Worm (Caenorhabditis elegans) whole organism, late embryonic: ENCODE results near the gene T21H3.5.

Experiments
- C08G9.2 ChIP-seq: sonication (generic microtip); optimal IDR thresholded peaks from 2 replicates; lab custom pipeline; 2016; ENCODE audit warnings: mild to moderate bottlenecking, missing genetic modification characterization, moderate library complexity, missing compliant biosample characterization
- C38D4.7 ChIP-seq: fragments of 200-800 bp; sonication (Bioruptor generic); optimal IDR thresholded peaks from 2 replicates; lab custom pipeline; 2018; ENCODE audit warnings: mild to moderate bottlenecking, missing genetic modification characterization, moderate library complexity, missing compliant biosample characterization
- F13H6.1 ChIP-seq: sonication (generic microtip); optimal IDR thresholded peaks from 2 replicates; lab custom pipeline; 2016; ENCODE audit warnings: missing genetic modification characterization, missing compliant biosample characterization
- K02D7.2 ChIP-seq: sonication (generic microtip); optimal IDR thresholded peaks from 2 replicates; lab custom pipeline; 2017; ENCODE audit warnings: mild to moderate bottlenecking, missing genetic modification characterization, missing compliant biosample characterization
- K09A11.1 ChIP-seq: sonication (generic microtip); optimal IDR thresholded peaks from 2 replicates; lab custom pipeline; 2017; ENCODE audit warnings: antibody characterized with exemption, mild to moderate bottlenecking, missing genetic modification characterization, missing compliant biosample characterization; ENCODE audit not compliant: insufficient read depth
- T23F11.4 ChIP-seq: fragments of 200-800 bp; sonication (Bioruptor generic); optimal IDR thresholded peaks from 2 replicates; lab custom pipeline; 2018; ENCODE audit warnings: mild to moderate bottlenecking, missing genetic modification characterization, missing compliant biosample characterization
- ahr-1 ChIP-seq: sonication (generic microtip); optimal IDR thresholded peaks from 2 replicates; lab custom pipeline; 2016; ENCODE audit warnings: missing genetic modification characterization, missing compliant biosample characterization
- ama-1 ChIP-seq: fragments of 150-350 bp; optimal IDR thresholded peaks from 2 replicates; lab custom pipeline; 2014
- ceh-14 ChIP-seq: sonication (generic microtip); optimal IDR thresholded peaks from 2 replicates; lab custom pipeline; 2016; ENCODE audit warnings: missing genotype, missing genetic modification characterization, missing compliant biosample characterization
- ceh-19 ChIP-seq: fragments of 200-800 bp; sonication (Bioruptor generic); optimal IDR thresholded peaks from 2 replicates; lab custom pipeline; 2018; ENCODE audit warnings: mild to moderate bottlenecking, missing genetic modification characterization, missing compliant biosample characterization
- ceh-2 ChIP-seq: sonication (generic microtip); optimal IDR thresholded peaks from 2 replicates; lab custom pipeline; 2016; ENCODE audit warnings: missing genotype, missing genetic modification characterization, missing compliant biosample characterization
- ceh-30 ChIP-seq: fragments of 150-350 bp; optimal IDR thresholded peaks from 2 replicates; lab custom pipeline; 2014; ENCODE audit warnings: missing biosample characterization, missing genetic modification characterization
- ceh-48 ChIP-seq: sonication (generic microtip); optimal IDR thresholded peaks from 2 replicates; lab custom pipeline; 2016; ENCODE audit warnings: missing genetic modification characterization, inconsistent platforms, missing compliant biosample characterization
- ceh-6 ChIP-seq: fragments of 200-800 bp; sonication (Bioruptor generic); optimal IDR thresholded peaks from 2 replicates; lab custom pipeline; 2018; ENCODE audit warnings: mild to moderate bottlenecking, missing genetic modification characterization, missing compliant biosample characterization
- che-1 ChIP-seq: sonication (generic microtip); optimal IDR thresholded peaks from 2 replicates; lab custom pipeline; 2016; ENCODE audit warnings: mild to moderate bottlenecking, missing genetic modification characterization, missing compliant biosample characterization
- dmd-4 ChIP-seq: sonication (generic microtip); optimal IDR thresholded peaks from 2 replicates; lab custom pipeline; 2016; ENCODE audit warnings: borderline replicate concordance, missing genetic modification characterization, missing compliant biosample characterization
- elt-2 ChIP-seq: sonication (generic microtip); optimal IDR thresholded peaks from 2 replicates; lab custom pipeline; 2016; ENCODE audit warnings: missing genetic modification reagents, missing genetic modification characterization, missing compliant biosample characterization
- elt-4 ChIP-seq: sonication (generic microtip); optimal IDR thresholded peaks from 2 replicates; lab custom pipeline; 2016; ENCODE audit warnings: missing genetic modification characterization, missing compliant biosample characterization
- ets-4 ChIP-seq: sonication (generic microtip); optimal IDR thresholded peaks from 2 replicates; lab custom pipeline; 2016; ENCODE audit warnings: missing genetic modification characterization, missing compliant biosample characterization
- eyg-1 ChIP-seq: sonication (generic microtip); optimal IDR thresholded peaks from 2 replicates; lab custom pipeline; 2016; ENCODE audit warnings: missing genotype, missing genetic modification characterization, missing compliant biosample characterization
- fax-1 ChIP-seq: sonication (generic microtip); optimal IDR thresholded peaks from 2 replicates; lab custom pipeline; 2016; ENCODE audit warnings: missing genotype, missing genetic modification characterization, missing compliant biosample characterization
- fkh-10 ChIP-seq: fragments of 150-350 bp; optimal IDR thresholded peaks from 2 replicates; lab custom pipeline; 2014; ENCODE audit warnings: missing biosample characterization, missing genetic modification reagents, missing genetic modification characterization
- fkh-6 ChIP-seq: sonication (generic microtip); optimal IDR thresholded peaks from 2 replicates; lab custom pipeline; 2016; ENCODE audit warnings: missing genetic modification characterization, missing compliant biosample characterization
- hlh-30 ChIP-seq: sonication (generic microtip); optimal IDR thresholded peaks from 2 replicates; lab custom pipeline; 2017; ENCODE audit warnings: antibody characterized with exemption, missing genetic modification characterization, missing compliant biosample characterization; ENCODE audit not compliant: insufficient read depth
- hlh-8 ChIP-seq: sonication (generic microtip); optimal IDR thresholded peaks from 2 replicates; lab custom pipeline; 2016; ENCODE audit warnings: missing genotype, missing genetic modification characterization, missing compliant biosample characterization
- lim-6 ChIP-seq: sonication (generic microtip); optimal IDR thresholded peaks from 2 replicates; lab custom pipeline; 2016; ENCODE audit warnings: missing genetic modification characterization, missing compliant biosample characterization
- lin-11 ChIP-seq: fragments of 200-800 bp; sonication (Bioruptor generic); optimal IDR thresholded peaks from 2 replicates; lab custom pipeline; 2018; ENCODE audit warnings: mild to moderate bottlenecking, missing genetic modification characterization, missing compliant biosample characterization
- madf-2 ChIP-seq: sonication (generic microtip); optimal IDR thresholded peaks from 2 replicates; lab custom pipeline; 2017; ENCODE audit warnings: missing genetic modification characterization, missing compliant biosample characterization
- mec-3 ChIP-seq: sonication (generic microtip); optimal IDR thresholded peaks from 2 replicates; lab custom pipeline; 2016; ENCODE audit warnings: borderline replicate concordance, missing genetic modification characterization, missing compliant biosample characterization
- nfya-1 ChIP-seq: sonication (generic microtip); optimal IDR thresholded peaks from 2 replicates; lab custom pipeline; 2017; ENCODE audit warnings: missing genetic modification characterization, mild to moderate bottlenecking, missing compliant biosample characterization, antibody characterized with exemption, moderate library complexity
- npax-4 ChIP-seq: sonication (generic microtip); optimal IDR thresholded peaks from 2 replicates; lab custom pipeline; 2016; ENCODE audit warnings: missing genetic modification characterization, missing compliant biosample characterization
- pax-1 ChIP-seq: fragments of 150-350 bp; optimal IDR thresholded peaks from 2 replicates; lab custom pipeline; 2014; ENCODE audit warnings: missing biosample characterization, missing genetic modification characterization
- pha-2 ChIP-seq: sonication (generic microtip); optimal IDR thresholded peaks from 2 replicates; lab custom pipeline; 2017; ENCODE audit warnings: mild to moderate bottlenecking, missing genetic modification characterization, missing compliant biosample characterization
- pha-4 ChIP-seq: fragments of 150-350 bp; optimal IDR thresholded peaks from 2 replicates; lab custom pipeline; 2018; ENCODE audit warnings: missing biosample characterization, missing genetic modification reagents, missing genetic modification characterization
- pros-1 ChIP-seq: fragments of 150-350 bp; optimal IDR thresholded peaks from 2 replicates; lab custom pipeline; 2014; ENCODE audit warnings: missing biosample characterization, missing genetic modification reagents, missing genetic modification characterization
- sdc-2 ChIP-seq: sonication (generic microtip); optimal IDR thresholded peaks from 2 replicates; lab custom pipeline; 2016; ENCODE audit warnings: missing genotype, missing genetic modification characterization, missing compliant biosample characterization
- sox-2 ChIP-seq: fragments of 200-800 bp; sonication (Bioruptor generic); IDR thresholded peaks from 2 replicates; pipeline ENCODE4 v1.3.6; 2022; ENCODE audit warnings: missing genetic modification reagents, missing genetic modification characterization, missing compliant biosample characterization
- syd-9 ChIP-seq: sonication (generic microtip); optimal IDR thresholded peaks from 2 replicates; lab custom pipeline; 2016; ENCODE audit warnings: mild to moderate bottlenecking, missing genetic modification characterization, moderate library complexity, missing compliant biosample characterization
- tbx-2 ChIP-seq: sonication (generic microtip); optimal IDR thresholded peaks from 2 replicates; lab custom pipeline; 2016; ENCODE audit warnings: missing genetic modification characterization, missing compliant biosample characterization
- tbx-7 ChIP-seq: sonication (generic microtip); optimal IDR thresholded peaks from 2 replicates; lab custom pipeline; 2016; ENCODE audit warnings: missing genotype, missing genetic modification characterization, missing compliant biosample characterization
- ttx-3 ChIP-seq: sonication (generic microtip); optimal IDR thresholded peaks from 2 replicates; lab custom pipeline; 2016; ENCODE audit warnings: missing genetic modification reagents, missing genetic modification characterization, missing compliant biosample characterization
- unc-3 ChIP-seq, 2 experiments: fragments of 200-800 bp in 1 of 2; sonication (Bioruptor generic) in 1 of 2; sonication (generic microtip) in 1 of 2; conservative IDR thresholded peaks in 1 of 2; optimal IDR thresholded peaks in 1 of 2; 2 replicates each; pipeline versions ENCODE4 v1.3.6 to Lab custom; 2016 to 2022; ENCODE audit warnings: missing compliant biosample characterization in 2 of 2, missing genetic modification characterization in 2 of 2, missing genetic modification reagents in 1 of 2
- unc-42 ChIP-seq: sonication (generic microtip); optimal IDR thresholded peaks from 2 replicates; lab custom pipeline; 2016; ENCODE audit warnings: missing genotype, missing genetic modification characterization, missing compliant biosample characterization
- unc-55 ChIP-seq: sonication (generic microtip); optimal IDR thresholded peaks from 2 replicates; lab custom pipeline; 2017; ENCODE audit warnings: missing biosample characterization, missing genetic modification reagents, missing genetic modification characterization
- zip-5 ChIP-seq: sonication (generic microtip); optimal IDR thresholded peaks from 2 replicates; lab custom pipeline; 2016; ENCODE audit warnings: missing genetic modification characterization, missing compliant biosample characterization
- ztf-16 ChIP-seq: sonication (generic microtip); optimal IDR thresholded peaks from 2 replicates; lab custom pipeline; 2017; ENCODE audit warnings: missing genetic modification characterization, missing compliant biosample characterization

The T21H3.5 gene

ce11 chrV:1164196-1164691 lies at the start of gene T21H3.5:
TSS of gene T21H3.5 (minus strand) at chrV:1164293.
- TF ChIP-seq ceh-19 (GFP tag; lab: Kevin White, UChicago) = no peak
- TF ChIP-seq unc-42 (tag; lab: Kevin White, UChicago) = no peak
- no peak for TF ChIP-seq pha-2 (tag; lab: Kevin White, UChicago)
- no peak for TF ChIP-seq pha-4
- no peak for TF ChIP-seq C08G9.2 (tag; lab: Kevin White, UChicago)
- no peak for TF ChIP-seq ahr-1
- no peak for TF ChIP-seq syd-9 (tag; lab: Kevin White, UChicago)
- TF ChIP-seq tbx-2 = no peak
- TF ChIP-seq fax-1 (tag; lab: Kevin White, UChicago) = no peak
- TF ChIP-seq ceh-30 (tag; lab: Kevin White, UChicago) = no peak
- TF ChIP-seq ceh-48 (tag; lab: Kevin White, UChicago) = no peak
- TF ChIP-seq C38D4.7 (GFP tag; lab: Kevin White, UChicago) = no peak
- no peak for TF ChIP-seq tbx-7 (tag; lab: Kevin White, UChicago)
- TF ChIP-seq unc-3 (GFP tag; conservative IDR thresholded peaks at IDR 0.05; lab: Robert Waterston, UW) = no peak
- TF ChIP-seq unc-3 (tag; optimal IDR thresholded peaks at IDR 0.05; lab: Kevin White, UChicago) = no peak
- TF ChIP-seq ceh-2 (tag; lab: Kevin White, UChicago) = no peak
- no peak for TF ChIP-seq ceh-14 (tag; lab: Kevin White, UChicago)
- no peak for TF ChIP-seq ceh-6 (GFP tag; lab: Kevin White, UChicago)
- TF ChIP-seq fkh-10 (GFP tag; lab: Kevin White, UChicago) = no peak
- TF ChIP-seq ama-1 = no peak

DNA sequence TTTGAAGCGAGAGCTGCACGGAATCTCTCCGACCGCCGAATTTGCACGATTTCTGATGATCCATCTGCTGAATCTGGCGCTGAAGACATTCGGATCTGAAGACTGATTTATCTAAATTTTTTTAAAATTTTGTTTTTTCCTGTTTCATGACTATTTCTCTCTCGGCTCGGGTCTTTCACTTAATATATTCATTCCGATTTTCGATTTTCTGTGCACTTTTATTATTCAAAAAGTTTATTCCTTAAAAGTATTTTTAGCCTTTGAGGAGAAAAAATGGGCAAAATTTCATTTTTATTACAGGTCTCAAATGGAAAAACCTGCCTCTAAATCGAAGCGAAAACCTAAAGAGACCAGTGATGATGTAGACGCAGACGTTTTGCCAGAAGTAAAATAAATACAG lies 43.5 kb upstream of the T21H3.5 start, which contains the start of gene Y50D4A.1:
TSS of gene Y50D4A.1 (plus strand) at position 301 of the 400 bp plus-strand sequence.
- TF ChIP-seq nfya-1 (no peak), F13H6.1 (tag; lab: Kevin White, UChicago) (no peak), hlh-30 (no peak), pax-1 (no peak), fkh-10 (GFP tag; lab: Kevin White, UChicago) (no peak), pha-2 (tag; lab: Kevin White, UChicago) (no peak), che-1 (no peak), ceh-14 (tag; lab: Kevin White, UChicago) (no peak), ceh-48 (tag; lab: Kevin White, UChicago) (no peak), ceh-19 (GFP tag; lab: Kevin White, UChicago) (no peak), syd-9 (tag; lab: Kevin White, UChicago) (no peak), K02D7.2 (tag; lab: Kevin White, UChicago) (no peak), sdc-2 (tag; lab: Kevin White, UChicago) (no peak), ttx-3 (tag; lab: Kevin White, UChicago) (no peak), ztf-16 (no peak), mec-3 (no peak), lim-6 (no peak), dmd-4 (tag; lab: Kevin White, UChicago) (no peak)

- TF ChIP-seq ttx-3 (tag; lab: Kevin White, UChicago) (no peak), pha-4 (no peak), lim-6 (no peak), C08G9.2 (tag; lab: Kevin White, UChicago) (no peak), eyg-1 (tag; lab: Kevin White, UChicago) (no peak), pha-2 (tag; lab: Kevin White, UChicago) (no peak), K09A11.1 (tag; lab: Kevin White, UChicago) (no peak), unc-42 (tag; lab: Kevin White, UChicago) (peak; percentile 78), fkh-6 (tag; lab: Kevin White, UChicago) (no peak), ceh-14 (tag; lab: Kevin White, UChicago) (peak; percentile 18), pros-1 (no peak)
Observed at ce11 chrV:1206971-1207370, 42.9 kb upstream of the T21H3.5 start, which contains the start of gene Y50D4A.5. TSS of gene Y50D4A.5 (plus strand) at chrV:1207307.

DNA sequence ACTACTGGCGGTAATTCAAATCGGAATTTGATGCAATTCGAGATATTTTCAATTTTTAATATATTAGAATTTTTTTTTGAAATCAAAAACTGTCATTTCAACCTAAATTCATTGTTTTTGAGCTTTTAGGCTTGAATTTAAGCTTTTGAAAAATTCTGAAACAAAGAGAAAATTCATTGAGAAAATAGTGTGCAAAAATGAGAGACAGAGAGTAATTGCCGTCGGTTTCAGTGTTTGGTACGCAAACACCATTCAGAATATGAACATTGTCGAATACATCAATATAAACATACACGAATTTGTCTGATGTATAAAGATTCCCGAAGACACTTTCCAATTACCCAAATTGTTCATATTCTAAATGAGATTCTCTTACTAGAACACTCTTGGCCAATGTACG lies 37.6 kb upstream of the T21H3.5 start:
- TF ChIP-seq npax-4 = no peak
- TF ChIP-seq lim-6 = no peak
- TF ChIP-seq C38D4.7 (GFP tag; lab: Kevin White, UChicago) = no peak
- TF ChIP-seq zip-5 (tag; lab: Kevin White, UChicago) = no peak
- no peak for TF ChIP-seq sox-2 (GFP tag; lab: Robert Waterston, UW)
- no peak for TF ChIP-seq unc-55 (GFP tag; lab: Kevin White, UChicago)
- no peak for TF ChIP-seq ets-4 (tag; lab: Kevin White, UChicago)
- no peak for TF ChIP-seq nfya-1
- TF ChIP-seq ztf-16 = no peak
- no peak for TF ChIP-seq T23F11.4
- no peak for TF ChIP-seq ceh-19 (GFP tag; lab: Kevin White, UChicago)
- no peak for TF ChIP-seq pha-2 (tag; lab: Kevin White, UChicago)
- TF ChIP-seq lin-11 = no peak
- no peak for TF ChIP-seq madf-2 (tag; lab: Kevin White, UChicago)
- TF ChIP-seq elt-4 (tag; lab: Kevin White, UChicago) = no peak
- no peak for TF ChIP-seq ceh-14 (tag; lab: Kevin White, UChicago)
- TF ChIP-seq elt-2 (tag; lab: Kevin White, UChicago) = no peak
- TF ChIP-seq hlh-8 = no peak
